Worm (Caenorhabditis elegans): Measurements from ENCODE around the gene R07E3.1.

DNA sequence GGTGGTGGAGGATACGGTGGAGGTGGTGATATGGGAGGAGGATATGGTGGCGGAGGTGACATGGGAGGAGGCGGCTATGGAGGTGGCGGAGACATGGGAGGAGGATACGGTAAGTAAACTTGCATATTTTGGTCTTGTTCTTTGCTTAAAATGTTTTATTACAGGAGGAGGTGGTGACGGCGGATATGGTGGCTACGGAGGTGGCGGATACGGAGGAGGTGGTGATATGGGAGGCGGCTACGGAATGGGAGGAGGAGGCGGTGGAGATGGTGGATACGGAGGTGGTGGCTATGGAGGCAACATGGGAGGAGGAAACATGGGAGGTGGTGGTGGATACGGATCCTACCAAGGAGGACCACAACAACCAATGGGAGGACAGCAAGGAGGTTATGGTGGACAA, 4.4 kb downstream of the R07E3.1 start:
- TF ChIP-seq dao-5 (tag; optimal IDR thresholded peaks at IDR 0.05): no peak
- TF ChIP-seq him-1 (tag; optimal IDR thresholded peaks at IDR 0.05): no peak
